Fruit fly (Drosophila melanogaster) whole organism, embryonic: Measurements from ENCODE around the gene Bet3.

ENCODE experiments used
- ATbp ChIP-seq: fragments of 200-800 bp; sonication (Bioruptor generic); optimal IDR thresholded peaks from 2 replicates; lab custom pipeline; 2017; ENCODE audit warnings: missing biosample characterization, mild to moderate bottlenecking, missing genetic modification characterization, missing genetic modification reagents
- CG12236 ChIP-seq: fragments of 200-800 bp; sonication (Bioruptor generic); optimal IDR thresholded peaks from 2 replicates; lab custom pipeline; 2016; ENCODE audit warnings: missing biosample characterization, missing genetic modification characterization
- CG14050 ChIP-seq: fragments of 200-800 bp; sonication (Bioruptor generic); IDR thresholded peaks from 3 replicates; pipeline ENCODE4 v1.3.6; 2022; ENCODE audit warnings: missing biosample characterization, missing genetic modification characterization
- CG14860 ChIP-seq: fragments of 200-800 bp; sonication (Bioruptor generic); IDR thresholded peaks from 3 replicates; pipeline ENCODE4 v1.3.6; 2022; ENCODE audit warnings: missing biosample characterization, missing genetic modification characterization; ENCODE audit not compliant: partially characterized antibody
- CG17186 ChIP-seq: fragments of 200-800 bp; sonication (Bioruptor generic); optimal IDR thresholded peaks from 3 replicates; lab custom pipeline; 2017; ENCODE audit warnings: missing biosample characterization, missing genetic modification reagents, missing genetic modification characterization
- CG18476 ChIP-seq: fragments of 200-800 bp; sonication (Bioruptor generic); optimal IDR thresholded peaks from 2 replicates; lab custom pipeline; 2016; ENCODE audit warnings: missing biosample characterization, mild to moderate bottlenecking, missing genetic modification characterization
- CG18619 ChIP-seq: fragments of 200-800 bp; sonication (Bioruptor generic); optimal IDR thresholded peaks from 3 replicates; lab custom pipeline; 2017; ENCODE audit warnings: missing biosample characterization, mild to moderate bottlenecking, missing genetic modification characterization
- CG18764 ChIP-seq: fragments of 200-800 bp; sonication (Bioruptor generic); optimal IDR thresholded peaks from 3 replicates; lab custom pipeline; 2016; ENCODE audit warnings: missing biosample characterization, missing genetic modification characterization
- CG2120 ChIP-seq: fragments of 200-800 bp; sonication (Bioruptor generic); optimal IDR thresholded peaks from 3 replicates; lab custom pipeline; 2016; ENCODE audit warnings: missing biosample characterization, missing genetic modification characterization
- CG2202 ChIP-seq: fragments of 200-800 bp; sonication (Bioruptor generic); optimal IDR thresholded peaks from 2 replicates; lab custom pipeline; 2018; ENCODE audit warnings: missing biosample characterization, mild to moderate bottlenecking, missing genetic modification characterization
- CG31365 ChIP-seq: fragments of 200-800 bp; sonication (Bioruptor generic); optimal IDR thresholded peaks from 2 replicates; lab custom pipeline; 2018; ENCODE audit warnings: missing biosample characterization, mild to moderate bottlenecking, missing genetic modification characterization
- CG3163 ChIP-seq: fragments of 200-800 bp; sonication (Bioruptor generic); optimal IDR thresholded peaks from 3 replicates; lab custom pipeline; 2016; ENCODE audit warnings: missing biosample characterization, missing genetic modification characterization
- CG3847 ChIP-seq: fragments of 200-800 bp; sonication (Bioruptor generic); IDR thresholded peaks from 2 replicates; pipeline ENCODE4 v1.3.6; 2022; ENCODE audit warnings: missing biosample characterization, missing genetic modification characterization
- CG3995 ChIP-seq: fragments of 200-800 bp; sonication (Bioruptor generic); optimal IDR thresholded peaks from 3 replicates; lab custom pipeline; 2016; ENCODE audit warnings: missing biosample characterization, missing genetic modification characterization
- CG4854 ChIP-seq: fragments of 200-800 bp; sonication (Bioruptor generic); optimal IDR thresholded peaks from 2 replicates; lab custom pipeline; 2016; ENCODE audit warnings: missing biosample characterization, missing genetic modification characterization, inconsistent platforms
- CG6175 ChIP-seq: fragments of 200-800 bp; sonication (Bioruptor generic); IDR thresholded peaks from 3 replicates; pipeline ENCODE4 v1.3.6; 2022; ENCODE audit warnings: missing biosample characterization, missing genetic modification characterization
- D19B ChIP-seq: fragments of 200-800 bp; sonication (Bioruptor generic); optimal IDR thresholded peaks from 2 replicates; lab custom pipeline; 2017; ENCODE audit warnings: missing biosample characterization, mild to moderate bottlenecking, missing genetic modification characterization
- Dp ChIP-seq: fragments of 200-800 bp; sonication (Bioruptor generic); optimal IDR thresholded peaks from 2 replicates; lab custom pipeline; 2018; ENCODE audit warnings: missing biosample characterization, mild to moderate bottlenecking, missing genetic modification characterization, moderate library complexity
- Elba2 ChIP-seq: fragments of 200-800 bp; sonication (Bioruptor generic); optimal IDR thresholded peaks from 3 replicates; lab custom pipeline; 2016; ENCODE audit warnings: missing biosample characterization, missing genetic modification characterization
- Fer1 ChIP-seq: fragments of 200-800 bp; sonication (Bioruptor generic); optimal IDR thresholded peaks from 2 replicates; lab custom pipeline; 2017; ENCODE audit warnings: missing biosample characterization, mild to moderate bottlenecking, missing genetic modification characterization
- H15 ChIP-seq: fragments of 200-800 bp; sonication (Bioruptor generic); IDR thresholded peaks from 3 replicates; pipeline ENCODE4 v1.3.6; 2022; ENCODE audit warnings: missing biosample characterization, missing genetic modification characterization
- HHEX ChIP-seq: fragments of 200-800 bp; sonication (Bioruptor generic); optimal IDR thresholded peaks from 3 replicates; lab custom pipeline; 2017; ENCODE audit warnings: missing biosample characterization, mild to moderate bottlenecking, missing genetic modification characterization, missing genetic modification reagents
- Hey ChIP-seq: fragments of 200-800 bp; sonication (Bioruptor generic); optimal IDR thresholded peaks from 3 replicates; lab custom pipeline; 2018; ENCODE audit warnings: missing biosample characterization, mild to moderate bottlenecking, missing genetic modification characterization
- MTF-1 ChIP-seq: fragments of 200-800 bp; sonication (Bioruptor generic); optimal IDR thresholded peaks from 2 replicates; lab custom pipeline; 2018; ENCODE audit warnings: missing biosample characterization, mild to moderate bottlenecking, missing genetic modification characterization, borderline replicate concordance
- Mad ChIP-seq: fragments of 200-800 bp; sonication (Bioruptor generic); optimal IDR thresholded peaks from 2 replicates; lab custom pipeline; 2016; ENCODE audit warnings: missing biosample characterization, missing genetic modification characterization
- NK7.1 ChIP-seq: fragments of 200-800 bp; sonication (Bioruptor generic); optimal IDR thresholded peaks from 3 replicates; lab custom pipeline; 2016; ENCODE audit warnings: missing biosample characterization, missing genetic modification characterization
- Nf-YC ChIP-seq: fragments of 200-800 bp; optimal IDR thresholded peaks from 3 replicates; lab custom pipeline; 2019; ENCODE audit warnings: missing biosample characterization, mild to moderate bottlenecking, missing genetic modification characterization, moderate library complexity
- Tbp ChIP-seq: fragments of >200 bp; optimal IDR thresholded peaks from 2 replicates; lab custom pipeline; 2018; ENCODE audit warnings: missing biosample characterization, missing genetic modification characterization
- ab ChIP-seq: fragments of 200-800 bp; sonication (Bioruptor generic); optimal IDR thresholded peaks from 2 replicates; lab custom pipeline; 2016; ENCODE audit warnings: missing biosample characterization, missing genetic modification characterization
- bbx ChIP-seq: fragments of 200-800 bp; sonication (Bioruptor generic); IDR thresholded peaks from 2 replicates; pipeline ENCODE4 v1.3.6; 2022; ENCODE audit warnings: missing biosample characterization, missing genetic modification characterization; ENCODE audit not compliant: partially characterized antibody
- br ChIP-seq: fragments of >200 bp; optimal IDR thresholded peaks from 2 replicates; lab custom pipeline; 2017
- caup ChIP-seq: fragments of 200-800 bp; sonication (Bioruptor generic); optimal IDR thresholded peaks from 3 replicates; lab custom pipeline; 2017; ENCODE audit warnings: missing biosample characterization, mild to moderate bottlenecking, missing genetic modification characterization, moderate library complexity; ENCODE audit not compliant: severe bottlenecking
- cg ChIP-seq: fragments of 200-800 bp; sonication (Bioruptor generic); optimal IDR thresholded peaks from 3 replicates; lab custom pipeline; 2019; ENCODE audit warnings: missing biosample characterization, mild to moderate bottlenecking, missing genetic modification characterization, moderate library complexity
- croc ChIP-seq: fragments of 200-800 bp; sonication (Bioruptor generic); conservative IDR thresholded peaks from 3 replicates; pipeline ENCODE4 v1.3.6; 2022; ENCODE audit warnings: missing biosample characterization, missing genetic modification characterization
- exex ChIP-seq: fragments of 200-800 bp; sonication (Bioruptor generic); optimal IDR thresholded peaks from 4 replicates; lab custom pipeline; 2018; ENCODE audit warnings: missing biosample characterization, mild to moderate bottlenecking, missing genetic modification characterization, moderate library complexity
- gcm ChIP-seq: fragments of 200-800 bp; sonication (Bioruptor generic); optimal IDR thresholded peaks from 2 replicates; lab custom pipeline; 2019; ENCODE audit warnings: missing biosample characterization, mild to moderate bottlenecking, missing genetic modification characterization, moderate library complexity
- gcm2 ChIP-seq: fragments of 200-800 bp; sonication (Bioruptor generic); optimal IDR thresholded peaks from 2 replicates; lab custom pipeline; 2016; ENCODE audit warnings: missing biosample characterization, missing genetic modification characterization
- lab ChIP-seq: fragments of 200-800 bp; sonication (Bioruptor generic); optimal IDR thresholded peaks from 3 replicates; lab custom pipeline; 2017; ENCODE audit warnings: missing biosample characterization, missing genetic modification characterization, mild to moderate bottlenecking, moderate library complexity, missing genetic modification reagents
- luna ChIP-seq: fragments of 200-800 bp; sonication (Bioruptor generic); optimal IDR thresholded peaks from 2 replicates; lab custom pipeline; 2016; ENCODE audit warnings: missing biosample characterization, missing genetic modification characterization
- org-1 ChIP-seq: fragments of 200-800 bp; sonication (Bioruptor generic); optimal IDR thresholded peaks from 2 replicates; lab custom pipeline; 2017; ENCODE audit warnings: missing biosample characterization, missing genetic modification characterization
- pros ChIP-seq: fragments of 200-800 bp; sonication (Bioruptor generic); optimal IDR thresholded peaks from 3 replicates; lab custom pipeline; 2019; ENCODE audit warnings: missing biosample characterization, mild to moderate bottlenecking, missing genetic modification characterization, moderate library complexity
- row ChIP-seq: fragments of 200-800 bp; sonication (Bioruptor generic); IDR thresholded peaks from 3 replicates; pipeline ENCODE4 v1.3.6; 2022; ENCODE audit warnings: missing biosample characterization, missing genetic modification characterization
- sd ChIP-seq: fragments of 200-800 bp; sonication (Bioruptor generic); optimal IDR thresholded peaks from 3 replicates; lab custom pipeline; 2018; ENCODE audit warnings: missing biosample characterization, mild to moderate bottlenecking, missing genetic modification characterization, moderate library complexity
- sens ChIP-seq: fragments of 200-800 bp; sonication (Bioruptor generic); peaks from one replicate; lab custom pipeline; 2016; ENCODE audit warnings: missing biosample characterization, missing genetic modification characterization
- sim ChIP-seq: fragments of 200-800 bp; sonication (Bioruptor generic); IDR thresholded peaks from 2 replicates; pipeline ENCODE4 v1.3.6; 2022; ENCODE audit warnings: missing biosample characterization, missing genetic modification characterization
- sima ChIP-seq: fragments of 200-800 bp; sonication (Bioruptor generic); optimal IDR thresholded peaks from 2 replicates; lab custom pipeline; 2016; ENCODE audit warnings: missing biosample characterization, missing genetic modification characterization
- tap ChIP-seq: fragments of 200-800 bp; optimal IDR thresholded peaks from 3 replicates; lab custom pipeline; 2019; ENCODE audit warnings: missing biosample characterization, mild to moderate bottlenecking, missing genetic modification characterization, moderate library complexity
- tx ChIP-seq: fragments of 200-800 bp; sonication (Bioruptor generic); optimal IDR thresholded peaks from 2 replicates; lab custom pipeline; 2016; ENCODE audit warnings: missing biosample characterization, missing genetic modification characterization
- unpg ChIP-seq: fragments of 200-800 bp; sonication (Bioruptor generic); optimal IDR thresholded peaks from 3 replicates; lab custom pipeline; 2018; ENCODE audit warnings: missing biosample characterization, mild to moderate bottlenecking, missing genetic modification characterization, moderate library complexity
- wdn ChIP-seq: fragments of 200-800 bp; sonication (Bioruptor generic); IDR thresholded peaks from 2 replicates; pipeline ENCODE4 v1.3.6; 2022; ENCODE audit warnings: missing biosample characterization, missing genetic modification characterization
- wek ChIP-seq: fragments of 200-800 bp; sonication (Bioruptor generic); optimal IDR thresholded peaks from 3 replicates; lab custom pipeline; 2018; ENCODE audit warnings: missing biosample characterization, mild to moderate bottlenecking, missing genetic modification characterization, moderate library complexity

The Bet3 gene

dm6 chr3L:9457619-9458092 lies 15.6 kb upstream of the Bet3 start, which contains the start of gene CG3437 (continued):
- TF ChIP-seq exex (tag; lab: Kevin White, UChicago), result peak; percentile 93
- peak; percentile 97 for TF ChIP-seq sima
- peak; percentile 97 for TF ChIP-seq MTF-1 (GFP tag; lab: Kevin White, UChicago)
- peak; percentile 98 for TF ChIP-seq CG6175 (GFP tag; lab: Robert Waterston, UW)
- peak; percentile 90 for TF ChIP-seq luna
- no peak for TF ChIP-seq CG14860 (GFP tag; lab: Robert Waterston, UW)
- peak; percentile 94 for TF ChIP-seq tap (tag; lab: Kevin White, UChicago)
- peak; percentile 100 for TF ChIP-seq H15 (GFP tag; lab: Robert Waterston, UW)
- peak; percentile 98 for TF ChIP-seq wdn (GFP tag; lab: Robert Waterston, UW)
- peak; percentile 99 for TF ChIP-seq caup (GFP tag; lab: Kevin White, UChicago)
- TF ChIP-seq gcm2 (GFP tag; lab: Kevin White, UChicago), result peak; percentile 97
- peak; percentile 53 for TF ChIP-seq Elba2 (GFP tag; lab: Kevin White, UChicago)
- peak; percentile 97 for TF ChIP-seq CG12236 (GFP tag; lab: Kevin White, UChicago)
- peak; percentile 99 for TF ChIP-seq unpg (GFP tag; lab: Kevin White, UChicago)
- TF ChIP-seq CG2120 (GFP tag; lab: Kevin White, UChicago), result peak; percentile 99
- no peak for TF ChIP-seq cg (GFP tag; lab: Kevin White, UChicago)
- peak; percentile 94 for TF ChIP-seq Hey
- peak; percentile 95 for TF ChIP-seq CG17186 (GFP tag; lab: Kevin White, UChicago)
- TF ChIP-seq ATbp (GFP tag; lab: Kevin White, UChicago), result peak; percentile 98
- peak; percentile 83 for TF ChIP-seq Nf-YC (tag; lab: Kevin White, UChicago)
- peak; percentile 91 for TF ChIP-seq CG3163 (GFP tag; lab: Kevin White, UChicago)
- peak; percentile 40 for TF ChIP-seq Dp (GFP tag; lab: Kevin White, UChicago)
- TF ChIP-seq sim (GFP tag; lab: Robert Waterston, UW), result peak; percentile 99
- peak; percentile 97 for TF ChIP-seq CG18764 (GFP tag; lab: Kevin White, UChicago)
- peak; percentile 100 for TF ChIP-seq row (GFP tag; lab: Robert Waterston, UW)
- peak; percentile 98 for TF ChIP-seq NK7.1 (GFP tag; lab: Kevin White, UChicago)
- peak; percentile 76 for TF ChIP-seq pros (GFP tag; lab: Kevin White, UChicago)
- peak; percentile 99 for TF ChIP-seq CG14050
- TF ChIP-seq CG2202 (tag; lab: Kevin White, UChicago), result peak; percentile 97
- peak; percentile 94 for TF ChIP-seq D19B (GFP tag; lab: Kevin White, UChicago)
- no peak for TF ChIP-seq br (lab: Kevin White, UChicago)
- peak; percentile 98 for TF ChIP-seq Mad (GFP tag; lab: Kevin White, UChicago)
- TF ChIP-seq Fer1 (GFP tag; lab: Kevin White, UChicago), result peak; percentile 99
- 0 out of 2 replicates have a peak, but pooled peaks have one; percentile 44 for TF ChIP-seq bbx (GFP tag; lab: Robert Waterston, UW)
- peak; percentile 90 for TF ChIP-seq wek (GFP tag; lab: Kevin White, UChicago)
- peak; percentile 82 for TF ChIP-seq CG3995 (GFP tag; lab: Kevin White, UChicago)
- TF ChIP-seq org-1, result peak; percentile 98
- peak; percentile 98 for TF ChIP-seq CG18619
- TF ChIP-seq croc, result peak; percentile 98
- TF ChIP-seq gcm (GFP tag; lab: Kevin White, UChicago), result peak; percentile 97
- peak; percentile 98 for TF ChIP-seq CG4854
- TF ChIP-seq sd (tag; lab: Kevin White, UChicago), result peak; percentile 96
- no peak for TF ChIP-seq Tbp
- peak; percentile 98 for TF ChIP-seq CG18476 (GFP tag; lab: Kevin White, UChicago)
- peak; percentile 98 for TF ChIP-seq tx (GFP tag; lab: Kevin White, UChicago)
- TF ChIP-seq lab (GFP tag; lab: Kevin White, UChicago), result peak; percentile 100
- TF ChIP-seq CG31365 (tag; lab: Kevin White, UChicago), result peak; percentile 93
- peak; percentile 99 for TF ChIP-seq CG3847 (GFP tag; lab: Robert Waterston, UW)
- peak; percentile 99 for TF ChIP-seq HHEX (GFP tag; lab: Kevin White, UChicago)
- TF ChIP-seq sens (GFP tag; lab: Kevin White, UChicago), result peak; percentile 100
- TF ChIP-seq ab (GFP tag; lab: Kevin White, UChicago), result peak; percentile 97
